Worm (Caenorhabditis elegans) whole organism, L2 larva: Measurements from ENCODE around the gene fipr-19.
A peak's percentile ranks its signal among the peaks of the same experiment; 100 is the strongest.
"Not testable (repeated sequence)": the region's sequence is repeated elsewhere in the genome, so short reads cannot be mapped to it uniquely, and the experiment has no call there.

Experiments
- C34F6.9 ChIP-seq: fragments of 150-350 bp; optimal IDR thresholded peaks from 2 replicates; lab custom pipeline; 2014; ENCODE audit warnings: missing biosample characterization, missing genetic modification characterization
- F13H6.1 ChIP-seq: sonication (generic microtip); optimal IDR thresholded peaks from 2 replicates; lab custom pipeline; 2016; ENCODE audit warnings: missing genetic modification characterization, missing compliant biosample characterization
- R02D3.7 ChIP-seq: fragments of 150-350 bp; optimal IDR thresholded peaks from 2 replicates; lab custom pipeline; 2014; ENCODE audit warnings: missing biosample characterization, missing genetic modification characterization
- ZK546.5 ChIP-seq: sonication (generic microtip); optimal IDR thresholded peaks from 2 replicates; lab custom pipeline; 2017; ENCODE audit warnings: missing biosample characterization, missing genetic modification characterization
- alr-1 ChIP-seq: fragments of 150-350 bp; optimal IDR thresholded peaks from 2 replicates; lab custom pipeline; 2014; ENCODE audit warnings: missing biosample characterization, missing genetic modification characterization
- aly-2 ChIP-seq: fragments of 150-350 bp; optimal IDR thresholded peaks from 2 replicates; lab custom pipeline; 2014; ENCODE audit warnings: missing biosample characterization, missing genetic modification characterization
- ama-1 ChIP-seq: fragments of 150-350 bp; optimal IDR thresholded peaks from 2 replicates; lab custom pipeline; 2018; ENCODE audit warnings: inconsistent platforms
- blmp-1 ChIP-seq: sonication (generic microtip); optimal IDR thresholded peaks from 2 replicates; lab custom pipeline; 2017; ENCODE audit warnings: missing genetic modification characterization, mild to moderate bottlenecking, missing compliant biosample characterization, antibody characterized with exemption, moderate library complexity; ENCODE audit not compliant: insufficient read depth
- ceh-82 ChIP-seq: fragments of 150-350 bp; optimal IDR thresholded peaks from 2 replicates; lab custom pipeline; 2014; ENCODE audit warnings: missing biosample characterization, missing genetic modification characterization
- crh-2 ChIP-seq: sonication (generic microtip); optimal IDR thresholded peaks from 2 replicates; lab custom pipeline; 2017; ENCODE audit warnings: missing biosample characterization, missing genetic modification characterization
- dmd-4 ChIP-seq: sonication (generic microtip); optimal IDR thresholded peaks from 2 replicates; lab custom pipeline; 2017; ENCODE audit warnings: missing biosample characterization, missing genetic modification characterization
- elt-1 ChIP-seq: fragments of 150-350 bp; optimal IDR thresholded peaks from 2 replicates; lab custom pipeline; 2014; ENCODE audit warnings: missing biosample characterization, missing genetic modification characterization
- elt-3 ChIP-seq: sonication (generic microtip); optimal IDR thresholded peaks from 2 replicates; lab custom pipeline; 2017; ENCODE audit warnings: missing biosample characterization, missing genetic modification characterization
- fos-1 ChIP-seq: fragments of 150-350 bp; optimal IDR thresholded peaks from 2 replicates; lab custom pipeline; 2014; ENCODE audit warnings: missing biosample characterization, missing genetic modification characterization
- gmeb-1 ChIP-seq: fragments of 150-350 bp; optimal IDR thresholded peaks from 2 replicates; lab custom pipeline; 2014; ENCODE audit warnings: missing biosample characterization, missing genetic modification characterization
- lin-11 ChIP-seq: fragments of 150-350 bp; sonication (generic microtip); optimal IDR thresholded peaks from 2 replicates; lab custom pipeline; 2014; ENCODE audit warnings: missing biosample characterization, missing genetic modification characterization, inconsistent platforms, mixed read lengths
- lin-13 ChIP-seq: fragments of 150-350 bp; optimal IDR thresholded peaks from 2 replicates; lab custom pipeline; 2014; ENCODE audit warnings: missing biosample characterization, missing genetic modification reagents, missing genetic modification characterization
- lsy-2 ChIP-seq, 2 experiments: fragments of 150-350 bp in 1 of 2; sonication (generic microtip) in 1 of 2; optimal IDR thresholded peaks; 2 replicates each; lab custom pipeline; 2014 to 2017; ENCODE audit warnings: missing biosample characterization in 2 of 2, missing genetic modification characterization in 2 of 2
- mab-5 ChIP-seq: fragments of 150-350 bp; optimal IDR thresholded peaks from 2 replicates; lab custom pipeline; 2014; ENCODE audit warnings: missing biosample characterization, missing genetic modification characterization
- mbf-1 ChIP-seq: sonication (generic microtip); optimal IDR thresholded peaks from 2 replicates; lab custom pipeline; 2017; ENCODE audit warnings: missing biosample characterization, missing genetic modification characterization
- mdl-1 ChIP-seq, 2 experiments: fragments of 150-350 bp in 1 of 2; sonication (generic microtip) in 1 of 2; optimal IDR thresholded peaks; 2 replicates each; lab custom pipeline; 2017; ENCODE audit warnings: missing biosample characterization in 2 of 2, missing genetic modification characterization in 2 of 2
- nhr-10 ChIP-seq: sonication (generic microtip); optimal IDR thresholded peaks from 2 replicates; lab custom pipeline; 2017; ENCODE audit warnings: missing biosample characterization, missing genetic modification characterization
- nhr-11 ChIP-seq: fragments of 150-350 bp; optimal IDR thresholded peaks from 2 replicates; lab custom pipeline; 2014; ENCODE audit warnings: missing biosample characterization, missing genetic modification characterization
- nhr-12 ChIP-seq: fragments of 150-350 bp; optimal IDR thresholded peaks from 2 replicates; lab custom pipeline; 2014; ENCODE audit warnings: missing biosample characterization, missing genetic modification characterization
- nhr-129 ChIP-seq: fragments of 150-350 bp; optimal IDR thresholded peaks from 2 replicates; lab custom pipeline; 2014; ENCODE audit warnings: missing biosample characterization, missing genetic modification characterization
- nhr-21 ChIP-seq: fragments of 150-350 bp; optimal IDR thresholded peaks from 2 replicates; lab custom pipeline; 2014; ENCODE audit warnings: missing biosample characterization, missing genetic modification characterization
- nhr-23 ChIP-seq: fragments of 150-350 bp; optimal IDR thresholded peaks from 2 replicates; lab custom pipeline; 2014; ENCODE audit warnings: missing biosample characterization, missing genetic modification reagents, missing genetic modification characterization
- nhr-25 ChIP-seq: fragments of 150-350 bp; sonication (generic microtip); optimal IDR thresholded peaks from 3 replicates; lab custom pipeline; 2014; ENCODE audit warnings: missing biosample characterization, missing genetic modification characterization
- nhr-6 ChIP-seq: fragments of 150-350 bp; optimal IDR thresholded peaks from 2 replicates; lab custom pipeline; 2014; ENCODE audit warnings: missing biosample characterization, missing genetic modification characterization
- peb-1 ChIP-seq: fragments of 150-350 bp; optimal IDR thresholded peaks from 2 replicates; lab custom pipeline; 2014; ENCODE audit warnings: missing biosample characterization, missing genetic modification characterization
- skn-1 ChIP-seq: sonication (generic microtip); optimal IDR thresholded peaks from 2 replicates; lab custom pipeline; 2017; ENCODE audit warnings: missing biosample characterization, missing genetic modification characterization
- sma-3 ChIP-seq: sonication (generic microtip); optimal IDR thresholded peaks from 2 replicates; lab custom pipeline; 2016; ENCODE audit warnings: missing genetic modification reagents, missing genetic modification characterization, missing compliant biosample characterization
- sma-9 ChIP-seq, 2 experiments: fragments of 150-350 bp in 1 of 2; sonication (generic microtip) in 1 of 2; optimal IDR thresholded peaks; 2 replicates each; lab custom pipeline; 2014 to 2016; ENCODE audit warnings: missing genetic modification characterization in 2 of 2, mild to moderate bottlenecking in 1 of 2, missing biosample characterization in 1 of 2, missing compliant biosample characterization in 1 of 2, missing genetic modification reagents in 1 of 2, moderate library complexity in 1 of 2
- snpc-4 ChIP-seq: fragments of 150-350 bp; optimal IDR thresholded peaks from 2 replicates; lab custom pipeline; 2014; ENCODE audit warnings: missing biosample characterization, missing genetic modification characterization
- unc-39 ChIP-seq: fragments of 150-350 bp; optimal IDR thresholded peaks from 2 replicates; lab custom pipeline; 2014; ENCODE audit warnings: missing biosample characterization, missing genetic modification characterization
- unc-55 ChIP-seq: fragments of 150-350 bp; sonication (generic microtip); optimal IDR thresholded peaks from 3 replicates; lab custom pipeline; 2014; ENCODE audit warnings: missing biosample characterization, missing genetic modification reagents, missing genetic modification characterization
- unc-62 ChIP-seq: fragments of 150-350 bp; optimal IDR thresholded peaks from 2 replicates; lab custom pipeline; 2014; ENCODE audit warnings: missing biosample characterization, missing genetic modification reagents, missing genetic modification characterization
- ztf-1 ChIP-seq: fragments of 200-800 bp; sonication (Bioruptor generic); conservative IDR thresholded peaks from 2 replicates; pipeline ENCODE4 v1.3.6; 2022; ENCODE audit warnings: missing genetic modification characterization, missing compliant biosample characterization
- ztf-11 ChIP-seq: sonication (generic microtip); optimal IDR thresholded peaks from 2 replicates; lab custom pipeline; 2017; ENCODE audit warnings: missing biosample characterization, missing genetic modification characterization
- ztf-4 ChIP-seq: fragments of 150-350 bp; optimal IDR thresholded peaks from 2 replicates; lab custom pipeline; 2014; ENCODE audit warnings: missing biosample characterization, missing genetic modification characterization

Gene fipr-19

ce11 chrIII:7468980-7469379, 10.2 kb upstream of the fipr-19 start, which contains the start of gene H14A12.5:
H14A12.5 (minus strand) TSS chrIII:7469080.
- not testable (repeated sequence) for TF ChIP-seq lin-11; nhr-10 (tag; lab: Kevin White, UChicago); unc-39 (tag; lab: Kevin White, UChicago)

- TF ChIP-seq elt-1 (tag; lab: Kevin White, UChicago) = no peak
- peak in 1 of 2 experiments; percentile 63 for TF ChIP-seq mdl-1 (tag; optimal IDR thresholded peaks at IDR 0.05; lab: Kevin White, UChicago)
- peak; percentile 79 for TF ChIP-seq sma-9 (GFP tag; optimal IDR thresholded peaks at IDR 0.05; lab: Kevin White, UChicago)
- no peak for TF ChIP-seq sma-9 (tag; optimal IDR thresholded peaks at IDR 0.05; lab: Kevin White, UChicago)
- no peak for TF ChIP-seq ZK546.5 (tag; lab: Kevin White, UChicago)
- no peak for TF ChIP-seq R02D3.7 (tag; lab: Kevin White, UChicago)
- no peak for TF ChIP-seq aly-2 (tag; lab: Kevin White, UChicago)
- TF ChIP-seq gmeb-1 (tag; lab: Kevin White, UChicago) = peak; percentile 59
- TF ChIP-seq ztf-11 (tag; lab: Kevin White, UChicago) = no peak
- peak; percentile 44 for TF ChIP-seq nhr-6 (tag; lab: Kevin White, UChicago)
- peak; percentile 22 for TF ChIP-seq nhr-21 (tag; lab: Kevin White, UChicago)
- TF ChIP-seq dmd-4 (tag; lab: Kevin White, UChicago) = no peak
- TF ChIP-seq unc-62 = no peak
- TF ChIP-seq alr-1 (tag; lab: Kevin White, UChicago) = no peak
- no peak for TF ChIP-seq nhr-11 (tag; lab: Kevin White, UChicago)
- TF ChIP-seq sma-3 (GFP tag; lab: Kevin White, UChicago) = peak; percentile 56
- no peak for TF ChIP-seq ztf-1 (GFP tag; lab: Robert Waterston, UW)
- peak in 1 of 2 experiments; percentile 69 for TF ChIP-seq lsy-2 (tag; optimal IDR thresholded peaks at IDR 0.05; lab: Kevin White, UChicago)
- peak; percentile 7 for TF ChIP-seq blmp-1 (tag; lab: Kevin White, UChicago)
- TF ChIP-seq unc-39 (tag; lab: Kevin White, UChicago) = no peak
- no peak for TF ChIP-seq peb-1 (tag; lab: Kevin White, UChicago)
- no peak for TF ChIP-seq skn-1
- peak; percentile 64 for TF ChIP-seq C34F6.9 (tag; lab: Kevin White, UChicago)
- peak; percentile 2 for TF ChIP-seq lin-11
- peak; percentile 12 for TF ChIP-seq snpc-4 (tag; lab: Kevin White, UChicago)
- TF ChIP-seq nhr-25 (tag; lab: Kevin White, UChicago) = peak; percentile 79
- no peak for TF ChIP-seq elt-3 (tag; lab: Kevin White, UChicago)
- peak; percentile 41 for TF ChIP-seq ama-1
- TF ChIP-seq ceh-82 (tag; lab: Kevin White, UChicago) = no peak
- TF ChIP-seq F13H6.1 = peak; percentile 34
- peak; percentile 39 for TF ChIP-seq lin-13
- TF ChIP-seq crh-2 (tag; lab: Kevin White, UChicago) = peak; percentile 70
- peak; percentile 28 for TF ChIP-seq unc-55 (GFP tag; lab: Kevin White, UChicago)
- TF ChIP-seq ztf-4 (tag; lab: Kevin White, UChicago) = peak; percentile 41
- TF ChIP-seq nhr-12 (tag; lab: Kevin White, UChicago) = no peak
- peak; percentile 54 for TF ChIP-seq fos-1 (tag; lab: Kevin White, UChicago)
- TF ChIP-seq mbf-1 (tag; lab: Kevin White, UChicago) = no peak
- no peak for TF ChIP-seq nhr-23 (tag; lab: Kevin White, UChicago)
- no peak for TF ChIP-seq mab-5 (tag; lab: Kevin White, UChicago)
- TF ChIP-seq nhr-129 (tag; lab: Kevin White, UChicago) = peak; percentile 63
Observed at ce11 chrIII:7465347-7465746, 6.6 kb upstream of the fipr-19 start, which contains the start of gene fum-1. fum-1 (plus strand) TSS chrIII:7465605.

ce11 chrIII:7463438-7464008, 4.8 kb upstream of the fipr-19 start, which contains the start of gene H14A12.3:
H14A12.3 (plus strand) TSS chrIII:7463797.
- peak; percentile 54 for TF ChIP-seq C34F6.9 (tag; lab: Kevin White, UChicago)
- peak in 1 of 2 experiments; percentile 41 for TF ChIP-seq lsy-2 (tag; optimal IDR thresholded peaks at IDR 0.05; lab: Kevin White, UChicago)
- peak; percentile 19 for TF ChIP-seq unc-55 (GFP tag; lab: Kevin White, UChicago)
- TF ChIP-seq lin-11 = no peak
- TF ChIP-seq unc-62 = no peak
